Worm (Caenorhabditis elegans): ENCODE data around the gene C14E2.1.

ce11 chrX:1845493-1845892 lies 19.2 kb downstream of the C14E2.1 start, which contains the start of gene T26C11.4:
- TF ChIP-seq Y53F4B.3 (GFP tag; IDR thresholded peaks at IDR 0.05) (no peak), snpc-4 (GFP tag; optimal IDR thresholded peaks at IDR 0.05) (no peak), snpc-4 (tag; optimal IDR thresholded peaks at IDR 0.05) (no peak)
